Worm (Caenorhabditis elegans) whole organism, early embryonic: ENCODE measurements around the gene R08C7.4.

ENCODE experiments used
- F13C5.2 ChIP-seq: sonication (generic microtip); optimal IDR thresholded peaks from 2 replicates; lab custom pipeline; 2017; ENCODE audit warnings: mild to moderate bottlenecking, missing genetic modification characterization, inconsistent platforms, missing compliant biosample characterization
- ama-1 ChIP-seq: fragments of 150-350 bp; optimal IDR thresholded peaks from 2 replicates; lab custom pipeline; 2014
- hmbx-1 ChIP-seq: sonication (generic microtip); optimal IDR thresholded peaks from 2 replicates; lab custom pipeline; 2016; ENCODE audit warnings: mild to moderate bottlenecking, missing genetic modification characterization, missing compliant biosample characterization
- pes-1 ChIP-seq: fragments of 200-800 bp; sonication (Bioruptor generic); IDR thresholded peaks from 2 replicates; pipeline ENCODE4 v1.3.6; 2022; ENCODE audit warnings: missing genetic modification reagents, missing genetic modification characterization, missing compliant biosample characterization
- scrt-1 ChIP-seq: fragments of 200-800 bp; sonication (Bioruptor generic); IDR thresholded peaks from 2 replicates; pipeline ENCODE4 v1.3.6; 2022; ENCODE audit warnings: missing genetic modification characterization, missing compliant biosample characterization
- tbx-11 ChIP-seq: fragments of 200-800 bp; sonication (Bioruptor generic); IDR thresholded peaks from 2 replicates; pipeline ENCODE4 v1.3.6; 2022; ENCODE audit warnings: missing genetic modification characterization, missing compliant biosample characterization
- tbx-37 ChIP-seq: fragments of 200-800 bp; sonication (Bioruptor generic); conservative IDR thresholded peaks from 2 replicates; pipeline ENCODE4 v1.3.6; 2022; ENCODE audit warnings: missing genetic modification reagents, missing genetic modification characterization, missing compliant biosample characterization
- tra-4 ChIP-seq: sonication (generic microtip); optimal IDR thresholded peaks from 2 replicates; lab custom pipeline; 2017; ENCODE audit warnings: missing genetic modification characterization, missing compliant biosample characterization

- TF ChIP-seq tbx-37 (GFP tag; lab: Robert Waterston, UW) (no peak), tra-4 (no peak), ama-1 (lab: Kevin White, UChicago) (no peak), pes-1 (GFP tag; lab: Robert Waterston, UW) (no peak), tbx-11 (GFP tag; lab: Robert Waterston, UW) (no peak), hmbx-1 (tag; lab: Kevin White, UChicago) (no peak), scrt-1 (GFP tag; lab: Robert Waterston, UW) (no peak), F13C5.2 (no peak)
Measured at ce11 chrIV:4456658-4457057, 21.8 kb downstream of the R08C7.4 start.
